Worm (Caenorhabditis elegans): ENCODE data around the gene T28A8.8.
A peak's percentile ranks its signal among the peaks of the same experiment; 100 is the strongest.

Gene T28A8.8

ce11 chrIII:13527424-13528097 lies 24.9 kb downstream of the T28A8.8 start, which contains the start of gene lron-13 (continued):
- no peak for TF ChIP-seq nhr-41 (GFP tag; IDR thresholded peaks at IDR 0.05)
- peak; percentile 45 for TF ChIP-seq pqm-1 (tag; optimal IDR thresholded peaks at IDR 0.05)
- no peak for TF ChIP-seq daf-16 (GFP tag; optimal IDR thresholded peaks at IDR 0.05)
- peak; percentile 26 for TF ChIP-seq daf-16 (tag; optimal IDR thresholded peaks at IDR 0.05)
- TF ChIP-seq pha-4 (GFP tag; IDR thresholded peaks at IDR 0.05) = no peak
- no peak for TF ChIP-seq pha-4 (tag; optimal IDR thresholded peaks at IDR 0.05)
- no peak for TF ChIP-seq lin-39 (tag; optimal IDR thresholded peaks at IDR 0.05)
- TF ChIP-seq snpc-4 (tag; optimal IDR thresholded peaks at IDR 0.05) = no peak
- no peak for TF ChIP-seq unc-130 (GFP tag; optimal IDR thresholded peaks at IDR 0.05)
- TF ChIP-seq php-3 (GFP tag; IDR thresholded peaks at IDR 0.05) = no peak
- TF ChIP-seq madf-5 (GFP tag; IDR thresholded peaks at IDR 0.05) = no peak
- TF ChIP-seq tag-97 (GFP tag; IDR thresholded peaks at IDR 0.05) = no peak
- TF ChIP-seq madf-9 (GFP tag; conservative IDR thresholded peaks at IDR 0.05) = 0 out of 2 replicates have a peak, but pooled peaks have one; percentile 4
- TF ChIP-seq ceh-28 (tag; optimal IDR thresholded peaks at IDR 0.05) = no peak

- TF ChIP-seq daf-16 (GFP tag; optimal IDR thresholded peaks at IDR 0.05) = no peak
- peak; percentile 87 for TF ChIP-seq daf-16 (tag; optimal IDR thresholded peaks at IDR 0.05)
- TF ChIP-seq ama-1 (optimal IDR thresholded peaks at IDR 0.05) = no peak
- TF ChIP-seq vab-7 (GFP tag; IDR thresholded peaks at IDR 0.05) = no peak
- TF ChIP-seq F49E8.2 (tag; optimal IDR thresholded peaks at IDR 0.05; ENCODE audit: borderline replicate concordance) = no peak
- TF ChIP-seq nhr-28 (tag; optimal IDR thresholded peaks at IDR 0.05) = peak; percentile 36
- no peak for TF ChIP-seq rbr-2 (tag; optimal IDR thresholded peaks at IDR 0.05)
- peak; percentile 48 for TF ChIP-seq hlh-11 (tag; optimal IDR thresholded peaks at IDR 0.05)
- TF ChIP-seq nhr-76 (tag; optimal IDR thresholded peaks at IDR 0.05) = no peak
- no peak for TF ChIP-seq snpc-1.2 (GFP tag; IDR thresholded peaks at IDR 0.05)
- TF ChIP-seq zfp-3 (GFP tag; conservative IDR thresholded peaks at IDR 0.05) = no peak
- TF ChIP-seq tag-97 (GFP tag; IDR thresholded peaks at IDR 0.05) = no peak
- TF ChIP-seq gei-8 (GFP tag; optimal IDR thresholded peaks at IDR 0.05) = no peak
- TF ChIP-seq hlh-30 (tag; optimal IDR thresholded peaks at IDR 0.05; ENCODE audit: insufficient read depth) = peak; percentile 30
- TF ChIP-seq jun-1 (tag; optimal IDR thresholded peaks at IDR 0.05) = no peak
- no peak for TF ChIP-seq ceh-82 (tag; optimal IDR thresholded peaks at IDR 0.05)
- no peak for TF ChIP-seq Y48G9A.11 (GFP tag; IDR thresholded peaks at IDR 0.05)
- TF ChIP-seq cey-2 (tag; optimal IDR thresholded peaks at IDR 0.05; ENCODE audit: borderline replicate concordance, insufficient read depth) = no peak
- TF ChIP-seq mdl-1 (tag; optimal IDR thresholded peaks at IDR 0.05) = no peak
- TF ChIP-seq attf-4 (tag; optimal IDR thresholded peaks at IDR 0.05) = no peak
- no peak for TF ChIP-seq sdz-12 (GFP tag; optimal IDR thresholded peaks at IDR 0.05)
- no peak for TF ChIP-seq egl-43 (GFP tag; IDR thresholded peaks at IDR 0.05)
- no peak for TF ChIP-seq F26F4.8 (GFP tag; conservative IDR thresholded peaks at IDR 0.05)
- no peak for TF ChIP-seq T20F7.1 (GFP tag; optimal IDR thresholded peaks at IDR 0.05)
- no peak for TF ChIP-seq Y75B8A.6 (GFP tag; IDR thresholded peaks at IDR 0.05)
- TF ChIP-seq madf-9 (GFP tag; conservative IDR thresholded peaks at IDR 0.05) = no peak
- no peak for TF ChIP-seq ztf-7 (tag; optimal IDR thresholded peaks at IDR 0.05)
- TF ChIP-seq lin-38 (GFP tag; IDR thresholded peaks at IDR 0.05) = peak; percentile 39
- TF ChIP-seq F44E2.7 (GFP tag; IDR thresholded peaks at IDR 0.05) = no peak
- no peak for TF ChIP-seq fos-1 (tag; optimal IDR thresholded peaks at IDR 0.05)
- TF ChIP-seq php-3 (GFP tag; IDR thresholded peaks at IDR 0.05) = no peak
- TF ChIP-seq D1046.2 (GFP tag; IDR thresholded peaks at IDR 0.05) = no peak
- TF ChIP-seq nhr-237 (tag; optimal IDR thresholded peaks at IDR 0.05) = no peak
- peak; percentile 92 for TF ChIP-seq aha-1 (tag)
- no peak for TF ChIP-seq hif-1 (tag; optimal IDR thresholded peaks at IDR 0.05)
- no peak for TF ChIP-seq hmg-1.1 (GFP tag; IDR thresholded peaks at IDR 0.05)
- no peak for TF ChIP-seq fkh-10 (GFP tag; optimal IDR thresholded peaks at IDR 0.05)
- no peak for TF ChIP-seq arid-1 (GFP tag; conservative IDR thresholded peaks at IDR 0.05)
- no peak for TF ChIP-seq unc-39 (tag; optimal IDR thresholded peaks at IDR 0.05)
Observed at ce11 chrIII:13528513-13529249, 26.1 kb downstream of the T28A8.8 start.
